Fruit fly (Drosophila melanogaster): ENCODE results near the gene mew.
A peak's percentile ranks its signal among the peaks of the same experiment; 100 is the strongest.

The mew gene

DNA sequence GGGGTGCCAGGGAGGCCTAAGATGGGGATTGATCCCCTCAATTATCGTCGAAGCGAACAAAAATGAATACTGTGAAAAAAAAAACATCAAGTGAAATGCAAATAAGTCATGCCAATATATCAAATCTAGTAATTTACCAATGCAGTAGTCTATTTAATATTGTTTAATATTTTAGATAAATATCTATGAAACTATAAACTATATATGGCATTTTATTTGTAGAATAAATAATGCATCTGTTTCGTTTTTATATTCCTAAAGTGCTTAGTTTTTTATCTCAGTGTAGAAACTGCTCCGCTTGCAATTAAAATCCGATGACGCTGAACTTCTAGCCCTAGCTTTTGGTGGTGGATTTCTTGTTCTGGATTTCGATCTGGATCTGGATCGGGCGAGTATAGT is 30.1 kb downstream of the mew start:
- TF ChIP-seq Dref (GFP tag; IDR thresholded peaks at IDR 0.05) (no peak), pum (GFP tag; optimal IDR thresholded peaks at IDR 0.05) (no peak), CG10959 (GFP tag; IDR thresholded peaks at IDR 0.05) (no peak), lola (GFP tag; optimal IDR thresholded peaks at IDR 0.05) (peak in 1 of 3 experiments; percentile 38), Dek (tag; optimal IDR thresholded peaks at IDR 0.05) (no peak), MBD-R2 (GFP tag; IDR thresholded peaks at IDR 0.05) (no peak), grau (tag; optimal IDR thresholded peaks at IDR 0.05) (no peak), Nf-YA (GFP tag; IDR thresholded peaks at IDR 0.05) (no peak), CG10267 (tag; optimal IDR thresholded peaks at IDR 0.05) (peak; percentile 19), CG10543 (GFP tag; optimal IDR thresholded peaks at IDR 0.05) (no peak), CG33213 (GFP tag; optimal IDR thresholded peaks at IDR 0.05) (no peak), phol (tag; optimal IDR thresholded peaks at IDR 0.05) (peak; percentile 33), Sox100B (GFP tag; optimal IDR thresholded peaks at IDR 0.05) (peak; percentile 4), bsh (GFP tag; optimal IDR thresholded peaks at IDR 0.05) (peak in 1 of 2 experiments; percentile 60), klu (GFP tag; IDR thresholded peaks at IDR 0.05) (no peak), danr (GFP tag; IDR thresholded peaks at IDR 0.05) (no peak), CG18011 (GFP tag; optimal IDR thresholded peaks at IDR 0.05) (no peak), CoRest (tag; optimal IDR thresholded peaks at IDR 0.05) (peak; percentile 16), knrl (GFP tag; IDR thresholded peaks at IDR 0.05; ENCODE audit: partially characterized antibody) (no peak), gem (tag; optimal IDR thresholded peaks at IDR 0.05) (peak; percentile 56), stwl (tag; optimal IDR thresholded peaks at IDR 0.05) (no peak), CG31441 (GFP tag; IDR thresholded peaks at IDR 0.05) (peak; percentile 58; the same call in 1 of the 2 replicates), CG18262 (tag; optimal IDR thresholded peaks at IDR 0.05) (peak; percentile 28), Sry-δ (GFP tag; optimal IDR thresholded peaks at IDR 0.05) (no peak), HmgZ (tag; optimal IDR thresholded peaks at IDR 0.05) (no peak), CG14710 (tag; optimal IDR thresholded peaks at IDR 0.05) (peak; percentile 30), CG17359 (tag; optimal IDR thresholded peaks at IDR 0.05) (peak; percentile 12), Blimp-1 (GFP tag; optimal IDR thresholded peaks at IDR 0.05) (peak; percentile 39), Sin3A (optimal IDR thresholded peaks at IDR 0.05) (no peak), CG18476 (GFP tag; optimal IDR thresholded peaks at IDR 0.05) (no peak), D19A (tag; optimal IDR thresholded peaks at IDR 0.05) (peak; percentile 7), CG2116 (GFP tag; optimal IDR thresholded peaks at IDR 0.05) (no peak), CG1647 (GFP tag; optimal IDR thresholded peaks at IDR 0.05) (no peak), zfh2 (GFP tag; optimal IDR thresholded peaks at IDR 0.05) (no peak), nom (GFP tag; optimal IDR thresholded peaks at IDR 0.05) (no peak), insv (GFP tag; optimal IDR thresholded peaks at IDR 0.05) (no peak), CG2712 (tag; optimal IDR thresholded peaks at IDR 0.05) (peak; percentile 35), CG3838 (GFP tag; optimal IDR thresholded peaks at IDR 0.05) (no peak), CG2678 (tag; optimal IDR thresholded peaks at IDR 0.05) (peak; percentile 29), CG12155 (GFP tag; optimal IDR thresholded peaks at IDR 0.05) (peak; percentile 3), dmrt11E (tag; optimal IDR thresholded peaks at IDR 0.05) (peak; percentile 56), cas (GFP tag; IDR thresholded peaks at IDR 0.05) (no peak), CG17361 (GFP tag; IDR thresholded peaks at IDR 0.05) (peak; percentile 42; the same call in 1 of the 3 replicates), CG12391 (tag; optimal IDR thresholded peaks at IDR 0.05) (peak; percentile 25), Aef1 (GFP tag; IDR thresholded peaks at IDR 0.05) (no peak), CG10147 (GFP tag; optimal IDR thresholded peaks at IDR 0.05) (no peak), unpg (GFP tag; optimal IDR thresholded peaks at IDR 0.05) (peak; percentile 23), dmrt99B (tag; optimal IDR thresholded peaks at IDR 0.05) (peak; percentile 10), Dp (GFP tag; optimal IDR thresholded peaks at IDR 0.05) (no peak), so (GFP tag; IDR thresholded peaks at IDR 0.05) (no peak), CG4730 (GFP tag; IDR thresholded peaks at IDR 0.05) (no peak)
